Fruit fly (Drosophila melanogaster) whole organism, embryonic: ENCODE measurements around the gene CG3841.

Source experiments
- Atf3 ChIP-seq: fragments of 200-800 bp; sonication (Bioruptor generic); optimal IDR thresholded peaks from 3 replicates; lab custom pipeline; 2016; ENCODE audit warnings: missing biosample characterization, missing genetic modification characterization
- C15 ChIP-seq: fragments of 200-800 bp; sonication (Bioruptor generic); IDR thresholded peaks from 3 replicates; pipeline ENCODE4 v1.3.6; 2022; ENCODE audit warnings: missing biosample characterization, missing genetic modification characterization
- CG10209 ChIP-seq: fragments of 200-800 bp; sonication (Bioruptor generic); optimal IDR thresholded peaks from 3 replicates; lab custom pipeline; 2017; ENCODE audit warnings: missing biosample characterization, mild to moderate bottlenecking, missing genetic modification characterization, missing genetic modification reagents
- CG1024 ChIP-seq: fragments of 200-800 bp; sonication (Bioruptor generic); IDR thresholded peaks from 2 replicates; pipeline ENCODE4 v1.3.6; 2022; ENCODE audit warnings: missing biosample characterization, missing genetic modification characterization
- CG11247 ChIP-seq: fragments of 200-800 bp; sonication (Bioruptor generic); IDR thresholded peaks from 2 replicates; pipeline ENCODE4 v1.3.6; 2022; ENCODE audit warnings: missing biosample characterization, missing genetic modification characterization
- CG12744 ChIP-seq: fragments of 200-800 bp; sonication (Bioruptor generic); optimal IDR thresholded peaks from 2 replicates; lab custom pipeline; 2016; ENCODE audit warnings: missing biosample characterization, missing genetic modification characterization
- CG15514 ChIP-seq: fragments of 200-800 bp; sonication (Bioruptor generic); optimal IDR thresholded peaks from 3 replicates; lab custom pipeline; 2017; ENCODE audit warnings: missing biosample characterization, missing genetic modification characterization, mild to moderate bottlenecking, moderate library complexity, missing genetic modification reagents
- CG16815 ChIP-seq: fragments of 200-800 bp; sonication (Bioruptor generic); optimal IDR thresholded peaks from 3 replicates; lab custom pipeline; 2017; ENCODE audit warnings: missing biosample characterization, mild to moderate bottlenecking, missing genetic modification characterization
- CG16863 ChIP-seq: fragments of 200-800 bp; sonication (Bioruptor generic); optimal IDR thresholded peaks from 3 replicates; lab custom pipeline; 2016; ENCODE audit warnings: missing biosample characterization, missing genetic modification characterization
- CG17328 ChIP-seq: fragments of 200-800 bp; sonication (Bioruptor generic); IDR thresholded peaks from 2 replicates; pipeline ENCODE4 v1.3.6; 2022; ENCODE audit warnings: missing biosample characterization, missing genetic modification characterization
- CG17612 ChIP-seq: fragments of 200-800 bp; sonication (Bioruptor generic); IDR thresholded peaks from 2 replicates; pipeline ENCODE4 v1.3.6; 2022; ENCODE audit warnings: missing biosample characterization, missing genetic modification characterization
- CG31365 ChIP-seq: fragments of 200-800 bp; sonication (Bioruptor generic); optimal IDR thresholded peaks from 2 replicates; lab custom pipeline; 2018; ENCODE audit warnings: missing biosample characterization, mild to moderate bottlenecking, missing genetic modification characterization
- CG32772 ChIP-seq: fragments of 200-800 bp; sonication (Bioruptor generic); IDR thresholded peaks from 2 replicates; pipeline ENCODE4 v1.3.6; 2022; ENCODE audit warnings: missing biosample characterization, missing genetic modification characterization
- CG3995 ChIP-seq: fragments of 200-800 bp; sonication (Bioruptor generic); optimal IDR thresholded peaks from 3 replicates; lab custom pipeline; 2016; ENCODE audit warnings: missing biosample characterization, missing genetic modification characterization
- CG4617 ChIP-seq: fragments of 200-800 bp; sonication (Bioruptor generic); optimal IDR thresholded peaks from 3 replicates; lab custom pipeline; 2016; ENCODE audit warnings: missing biosample characterization, missing genetic modification characterization, borderline replicate concordance
- CG5180 ChIP-seq: fragments of 200-800 bp; sonication (Bioruptor generic); optimal IDR thresholded peaks from 3 replicates; lab custom pipeline; 2017; ENCODE audit warnings: missing biosample characterization, missing genetic modification characterization, mild to moderate bottlenecking, moderate library complexity, missing genetic modification reagents
- CG5245 ChIP-seq: fragments of 200-800 bp; sonication (Bioruptor generic); optimal IDR thresholded peaks from 3 replicates; lab custom pipeline; 2016; ENCODE audit warnings: missing biosample characterization, missing genetic modification characterization
- CG6175 ChIP-seq: fragments of 200-800 bp; sonication (Bioruptor generic); IDR thresholded peaks from 3 replicates; pipeline ENCODE4 v1.3.6; 2022; ENCODE audit warnings: missing biosample characterization, missing genetic modification characterization
- CG8290 ChIP-seq, 3 experiments: fragments of 200-800 bp; sonication (Bioruptor generic); optimal IDR thresholded peaks; 2 replicates each; lab custom pipeline; 2016 to 2019; ENCODE audit warnings: missing biosample characterization in 3 of 3, missing genetic modification characterization in 3 of 3, mild to moderate bottlenecking in 2 of 3, moderate library complexity in 1 of 3
- CG9932 ChIP-seq: fragments of 200-800 bp; sonication (Bioruptor generic); IDR thresholded peaks from 2 replicates; pipeline ENCODE4 v1.3.6; 2022; ENCODE audit warnings: missing biosample characterization, missing genetic modification characterization
- CkIIα-i1 ChIP-seq: fragments of 200-800 bp; sonication (Bioruptor generic); IDR thresholded peaks from 2 replicates; pipeline ENCODE4 v1.3.6; 2022; ENCODE audit warnings: missing biosample characterization, missing genetic modification characterization
- CrebB ChIP-seq: fragments of 200-800 bp; sonication (Bioruptor generic); optimal IDR thresholded peaks from 3 replicates; lab custom pipeline; 2018; ENCODE audit warnings: missing biosample characterization, mild to moderate bottlenecking, missing genetic modification characterization
- Dbx ChIP-seq: fragments of 200-800 bp; sonication (Bioruptor generic); IDR thresholded peaks from 3 replicates; pipeline ENCODE4 v1.3.6; 2022; ENCODE audit warnings: missing biosample characterization, missing genetic modification characterization
- Dip2 ChIP-seq: fragments of 200-800 bp; sonication (Bioruptor generic); IDR thresholded peaks from 2 replicates; pipeline ENCODE4 v1.3.6; 2022; ENCODE audit warnings: missing biosample characterization, missing genetic modification characterization
- Dip3 ChIP-seq: fragments of 200-800 bp; sonication (Bioruptor generic); optimal IDR thresholded peaks from 3 replicates; lab custom pipeline; 2016; ENCODE audit warnings: missing biosample characterization, missing genetic modification characterization
- Dref ChIP-seq: fragments of 200-800 bp; sonication (Bioruptor generic); IDR thresholded peaks from 2 replicates; pipeline ENCODE4 v1.3.6; 2022; ENCODE audit warnings: missing biosample characterization, missing genetic modification characterization
- Ets65A ChIP-seq: fragments of 200-800 bp; sonication (Bioruptor generic); peaks from one replicate; lab custom pipeline; 2016; ENCODE audit warnings: missing biosample characterization, missing genetic modification characterization
- Ets97D ChIP-seq: fragments of 200-800 bp; sonication (Bioruptor generic); optimal IDR thresholded peaks from 3 replicates; lab custom pipeline; 2016; ENCODE audit warnings: missing biosample characterization, missing genetic modification characterization
- HLHmδ ChIP-seq: fragments of 200-800 bp; sonication (Bioruptor generic); optimal IDR thresholded peaks from 2 replicates; lab custom pipeline; 2018; ENCODE audit warnings: missing biosample characterization, mild to moderate bottlenecking, missing genetic modification characterization, moderate library complexity
- Lpt ChIP-seq: fragments of >200 bp; optimal IDR thresholded peaks from 2 replicates; lab custom pipeline; 2018; ENCODE audit warnings: missing biosample characterization, missing genetic modification characterization
- Myb ChIP-seq: fragments of 200-800 bp; sonication (Bioruptor generic); optimal IDR thresholded peaks from 2 replicates; lab custom pipeline; 2016; ENCODE audit warnings: missing biosample characterization, missing genetic modification characterization
- NK7.1 ChIP-seq: fragments of 200-800 bp; sonication (Bioruptor generic); optimal IDR thresholded peaks from 3 replicates; lab custom pipeline; 2016; ENCODE audit warnings: missing biosample characterization, missing genetic modification characterization
- Neu2 ChIP-seq: fragments of 200-800 bp; sonication (Bioruptor generic); optimal IDR thresholded peaks from 3 replicates; lab custom pipeline; 2016; ENCODE audit warnings: missing biosample characterization, missing genetic modification characterization, borderline replicate concordance
- Sox102F ChIP-seq: fragments of 200-800 bp; sonication (Bioruptor generic); optimal IDR thresholded peaks from 2 replicates; lab custom pipeline; 2018; ENCODE audit warnings: missing biosample characterization, mild to moderate bottlenecking, missing genetic modification characterization, moderate library complexity
- Usf ChIP-seq: fragments of 200-800 bp; sonication (Bioruptor generic); optimal IDR thresholded peaks from 2 replicates; lab custom pipeline; 2017; ENCODE audit warnings: missing genotype, missing biosample characterization, missing genetic modification characterization
- Xbp1 ChIP-seq: fragments of 200-800 bp; sonication (Bioruptor generic); optimal IDR thresholded peaks from 3 replicates; lab custom pipeline; 2016; ENCODE audit warnings: missing biosample characterization, mild to moderate bottlenecking, missing genetic modification characterization
- ase ChIP-seq: fragments of 200-800 bp; sonication (Bioruptor generic); IDR thresholded peaks from 3 replicates; pipeline ENCODE4 v1.3.6; 2022; ENCODE audit warnings: missing biosample characterization, missing genetic modification characterization
- bbx ChIP-seq: fragments of 200-800 bp; sonication (Bioruptor generic); IDR thresholded peaks from 2 replicates; pipeline ENCODE4 v1.3.6; 2022; ENCODE audit warnings: missing biosample characterization, missing genetic modification characterization; ENCODE audit not compliant: partially characterized antibody
- btn ChIP-seq: fragments of 200-800 bp; sonication (Bioruptor generic); optimal IDR thresholded peaks from 2 replicates; lab custom pipeline; 2016; ENCODE audit warnings: missing biosample characterization, missing genetic modification characterization
- gro ChIP-seq: fragments of 200-800 bp; sonication (Bioruptor generic); optimal IDR thresholded peaks from 2 replicates; lab custom pipeline; 2016; ENCODE audit warnings: missing biosample characterization, missing genetic modification characterization
- inv ChIP-seq: fragments of 200-800 bp; sonication (Bioruptor generic); IDR thresholded peaks from 2 replicates; pipeline ENCODE4 v1.3.6; 2022; ENCODE audit warnings: missing biosample characterization, missing genetic modification characterization; ENCODE audit not compliant: partially characterized antibody
- mld ChIP-seq: fragments of 200-800 bp; sonication (Bioruptor generic); IDR thresholded peaks from 3 replicates; pipeline ENCODE4 v1.3.6; 2022; ENCODE audit warnings: missing biosample characterization, missing genetic modification characterization; ENCODE audit not compliant: partially characterized antibody
- pros ChIP-seq: fragments of 200-800 bp; sonication (Bioruptor generic); optimal IDR thresholded peaks from 3 replicates; lab custom pipeline; 2019; ENCODE audit warnings: missing biosample characterization, mild to moderate bottlenecking, missing genetic modification characterization, moderate library complexity
- ranshi ChIP-seq: fragments of 200-800 bp; sonication (Bioruptor generic); IDR thresholded peaks from 2 replicates; pipeline ENCODE4 v1.3.6; 2022; ENCODE audit warnings: missing biosample characterization, missing genetic modification characterization
- schlank ChIP-seq: fragments of 200-800 bp; sonication (Bioruptor generic); optimal IDR thresholded peaks from 2 replicates; lab custom pipeline; 2018; ENCODE audit warnings: missing biosample characterization, mild to moderate bottlenecking, missing genetic modification characterization
- so ChIP-seq: fragments of 200-800 bp; sonication (Bioruptor generic); IDR thresholded peaks from 3 replicates; pipeline ENCODE4 v1.3.6; 2022; ENCODE audit warnings: missing biosample characterization, missing genetic modification characterization
- tll ChIP-seq, 2 experiments: fragments of 200-800 bp in 1 of 2; fragments of >200 bp in 1 of 2; sonication (Bioruptor generic) in 1 of 2; optimal IDR thresholded peaks; 2 replicates each; lab custom pipeline; 2017 to 2019; ENCODE audit warnings: missing biosample characterization in 2 of 2, missing genetic modification characterization in 2 of 2, mild to moderate bottlenecking in 1 of 2, moderate library complexity in 1 of 2
- toy ChIP-seq: fragments of 200-800 bp; sonication (Bioruptor generic); IDR thresholded peaks from 2 replicates; pipeline ENCODE4 v1.3.6; 2022; ENCODE audit warnings: missing biosample characterization, missing genetic modification characterization
- unc-4 ChIP-seq: fragments of 200-800 bp; sonication (Bioruptor generic); IDR thresholded peaks from 2 replicates; pipeline ENCODE4 v1.3.6; 2022; ENCODE audit warnings: missing biosample characterization, missing genetic modification characterization; ENCODE audit not compliant: partially characterized antibody
- vfl ChIP-seq: fragments of 200-800 bp; sonication (Bioruptor generic); optimal IDR thresholded peaks from 2 replicates; lab custom pipeline; 2016; ENCODE audit warnings: missing biosample characterization, missing genetic modification characterization

CG3841 gene

dm6 chr2L:9616654-9617053, 27.4 kb downstream of the CG3841 start (continued):
- TF ChIP-seq CrebB (tag; lab: Kevin White, UChicago) (peak; percentile 10), pros (GFP tag; lab: Kevin White, UChicago) (no peak), CG16815 (GFP tag; lab: Kevin White, UChicago) (no peak), CG31365 (tag; lab: Kevin White, UChicago) (no peak), CG17328 (GFP tag; lab: Robert Waterston, UW) (peak; percentile 60), CkIIα-i1 (no peak; the same call in 1 of the 2 replicates), Xbp1 (GFP tag; lab: Kevin White, UChicago) (peak; percentile 71), CG3995 (no peak), schlank (tag; lab: Kevin White, UChicago) (no peak), ranshi (GFP tag; lab: Robert Waterston, UW) (peak; percentile 39; the same call in 1 of the 2 replicates), toy (GFP tag; lab: Robert Waterston, UW) (no peak), btn (no peak), Ets97D (peak; percentile 77), Dip2 (no peak), Dbx (GFP tag; lab: Robert Waterston, UW) (peak; percentile 62; the same call in 2 of the 3 replicates), Usf (no peak), CG10209 (GFP tag; lab: Kevin White, UChicago) (peak; percentile 19), CG5180 (GFP tag; lab: Kevin White, UChicago) (no peak), NK7.1 (GFP tag; lab: Kevin White, UChicago) (no peak), mld (GFP tag; lab: Robert Waterston, UW) (no peak), CG4617 (GFP tag; lab: Kevin White, UChicago) (peak; percentile 24), Dref (GFP tag; lab: Robert Waterston, UW) (peak; percentile 99), CG32772 (GFP tag; lab: Robert Waterston, UW) (peak; percentile 94), C15 (GFP tag; lab: Robert Waterston, UW) (no peak), CG12744 (GFP tag; lab: Kevin White, UChicago) (peak; percentile 29), CG15514 (GFP tag; lab: Kevin White, UChicago) (peak; percentile 76), ase (GFP tag; lab: Robert Waterston, UW) (0 out of 3 replicates have a peak, but pooled peaks have one; percentile 18), Ets65A (GFP tag; lab: Kevin White, UChicago) (no peak), CG17612 (GFP tag; lab: Robert Waterston, UW) (no peak), Dip3 (GFP tag; lab: Kevin White, UChicago) (no peak), Sox102F (GFP tag; lab: Kevin White, UChicago) (no peak), unc-4 (GFP tag; lab: Robert Waterston, UW) (peak; percentile 67), CG6175 (GFP tag; lab: Robert Waterston, UW) (no peak; the same call in 2 of the 3 replicates), CG8290 (GFP tag; optimal IDR thresholded peaks at IDR 0.05; lab: Kevin White, UChicago) (peak; percentile 81), CG8290 (tag; optimal IDR thresholded peaks at IDR 0.05; lab: Kevin White, UChicago) (peak in 1 of 2 experiments; percentile 85), inv (GFP tag; lab: Robert Waterston, UW) (peak; percentile 63), so (0 out of 3 replicates have a peak, but pooled peaks have one; percentile 23), Neu2 (GFP tag; lab: Kevin White, UChicago) (peak; percentile 82), CG16863 (GFP tag; lab: Kevin White, UChicago) (peak; percentile 39), Atf3 (no peak), CG11247 (GFP tag; lab: Robert Waterston, UW) (peak; percentile 61), CG9932 (GFP tag; lab: Robert Waterston, UW) (peak; percentile 71), Lpt (no peak), CG1024 (GFP tag; lab: Robert Waterston, UW) (peak; percentile 26; the same call in 1 of the 2 replicates), Myb (GFP tag; lab: Kevin White, UChicago) (peak; percentile 99), bbx (GFP tag; lab: Robert Waterston, UW) (peak; percentile 84), CG5245 (GFP tag; lab: Kevin White, UChicago) (no peak), gro (GFP tag; lab: Kevin White, UChicago) (peak; percentile 40), vfl (peak; percentile 64), tll (GFP tag; optimal IDR thresholded peaks at IDR 0.05; lab: Kevin White, UChicago) (no peak), HLHmδ (GFP tag; lab: Kevin White, UChicago) (peak; percentile 28)
